Worm (Caenorhabditis elegans) whole organism, mixed stage, embryonic: ENCODE data around the gene knl-1.

Source experiments
- M03D4.4 ChIP-seq: sonication (generic microtip); optimal IDR thresholded peaks from 2 replicates; lab custom pipeline; 2017; ENCODE audit warnings: mild to moderate bottlenecking, missing genetic modification characterization, missing compliant biosample characterization
- blmp-1 ChIP-seq: fragments of 150-350 bp; optimal IDR thresholded peaks from 2 replicates; lab custom pipeline; 2014; ENCODE audit warnings: missing biosample characterization, missing genetic modification characterization
- ceh-39 ChIP-seq: fragments of 150-350 bp; optimal IDR thresholded peaks from 2 replicates; lab custom pipeline; 2014; ENCODE audit warnings: missing biosample characterization, missing genetic modification characterization
- ceh-83 ChIP-seq: fragments of 200-800 bp; sonication (Bioruptor generic); optimal IDR thresholded peaks from 2 replicates; lab custom pipeline; 2018; ENCODE audit warnings: mild to moderate bottlenecking, missing genetic modification characterization, missing compliant biosample characterization
- ces-1 ChIP-seq: fragments of 150-350 bp; optimal IDR thresholded peaks from 2 replicates; lab custom pipeline; 2014; ENCODE audit warnings: missing biosample characterization, missing genetic modification reagents, missing genetic modification characterization
- cnd-1 ChIP-seq: fragments of 200-800 bp; sonication (Bioruptor generic); optimal IDR thresholded peaks from 2 replicates; lab custom pipeline; 2018; ENCODE audit warnings: mild to moderate bottlenecking, missing genetic modification characterization, missing compliant biosample characterization
- drap-1 ChIP-seq: fragments of 200-800 bp; sonication (Bioruptor generic); optimal IDR thresholded peaks from 3 replicates; lab custom pipeline; 2018; ENCODE audit warnings: mild to moderate bottlenecking, missing genetic modification characterization, missing compliant biosample characterization
- elt-1 ChIP-seq: sonication (generic microtip); optimal IDR thresholded peaks from 2 replicates; lab custom pipeline; 2017; ENCODE audit warnings: missing genetic modification characterization, mild to moderate bottlenecking, missing compliant biosample characterization, antibody characterized with exemption, moderate library complexity, borderline replicate concordance; ENCODE audit not compliant: insufficient read depth
- elt-3 ChIP-seq: fragments of 150-350 bp; optimal IDR thresholded peaks from 2 replicates; lab custom pipeline; 2014; ENCODE audit warnings: missing biosample characterization, missing genetic modification characterization
- flh-1 ChIP-seq: fragments of 200-800 bp; sonication (Bioruptor generic); optimal IDR thresholded peaks from 2 replicates; lab custom pipeline; 2018; ENCODE audit warnings: mild to moderate bottlenecking, missing genetic modification characterization, moderate library complexity, missing compliant biosample characterization
- hlh-1 ChIP-seq: fragments of 150-350 bp; optimal IDR thresholded peaks from 2 replicates; lab custom pipeline; 2014; ENCODE audit warnings: missing biosample characterization, missing genetic modification reagents, missing genetic modification characterization
- lin-13 ChIP-seq: fragments of 150-350 bp; optimal IDR thresholded peaks from 2 replicates; lab custom pipeline; 2014; ENCODE audit warnings: missing biosample characterization, missing genetic modification characterization
- lin-32 ChIP-seq: fragments of 200-800 bp; sonication (Bioruptor generic); optimal IDR thresholded peaks from 2 replicates; lab custom pipeline; 2018; ENCODE audit warnings: mild to moderate bottlenecking, missing genetic modification characterization, missing compliant biosample characterization
- mls-2 ChIP-seq: sonication (generic microtip); optimal IDR thresholded peaks from 2 replicates; lab custom pipeline; 2016; ENCODE audit warnings: mild to moderate bottlenecking, missing genetic modification characterization, moderate library complexity, missing compliant biosample characterization
- nhr-12 ChIP-seq: fragments of 150-350 bp; optimal IDR thresholded peaks from 2 replicates; lab custom pipeline; 2014; ENCODE audit warnings: missing biosample characterization, missing genetic modification characterization
- nhr-2 ChIP-seq: fragments of 150-350 bp; optimal IDR thresholded peaks from 2 replicates; lab custom pipeline; 2014; ENCODE audit warnings: missing biosample characterization, missing genetic modification characterization
- nhr-237 ChIP-seq: fragments of 150-350 bp; optimal IDR thresholded peaks from 2 replicates; lab custom pipeline; 2014; ENCODE audit warnings: missing biosample characterization, missing genetic modification characterization
- nhr-28 ChIP-seq: fragments of 150-350 bp; optimal IDR thresholded peaks from 2 replicates; lab custom pipeline; 2014; ENCODE audit warnings: missing biosample characterization, missing genetic modification characterization
- pha-4 ChIP-seq: fragments of 150-350 bp; optimal IDR thresholded peaks from 2 replicates; lab custom pipeline; 2018; ENCODE audit warnings: missing biosample characterization, missing genetic modification reagents, missing genetic modification characterization
- sem-2 ChIP-seq: fragments of 200-800 bp; sonication (Bioruptor generic); optimal IDR thresholded peaks from 2 replicates; lab custom pipeline; 2018; ENCODE audit warnings: mild to moderate bottlenecking, missing genetic modification characterization, missing compliant biosample characterization
- snpc-4 ChIP-seq: fragments of 150-350 bp; optimal IDR thresholded peaks from 2 replicates; lab custom pipeline; 2014; ENCODE audit warnings: missing biosample characterization, missing genetic modification characterization
- sptf-1 ChIP-seq: sonication (generic microtip); optimal IDR thresholded peaks from 2 replicates; lab custom pipeline; 2017; ENCODE audit warnings: mild to moderate bottlenecking, missing genetic modification characterization, moderate library complexity, missing compliant biosample characterization
- tbx-8 ChIP-seq: fragments of 200-800 bp; sonication (Bioruptor generic); optimal IDR thresholded peaks from 2 replicates; lab custom pipeline; 2018; ENCODE audit warnings: mild to moderate bottlenecking, missing genetic modification characterization, moderate library complexity, missing compliant biosample characterization
- unc-120 ChIP-seq: sonication (generic microtip); optimal IDR thresholded peaks from 2 replicates; lab custom pipeline; 2017; ENCODE audit warnings: missing genetic modification characterization, missing compliant biosample characterization; ENCODE audit not compliant: poor library complexity, severe bottlenecking
- unc-39 ChIP-seq: fragments of 150-350 bp; optimal IDR thresholded peaks from 2 replicates; lab custom pipeline; 2014; ENCODE audit warnings: missing biosample characterization, missing genetic modification characterization
- unc-62 ChIP-seq: fragments of 150-350 bp; optimal IDR thresholded peaks from 2 replicates; lab custom pipeline; 2014; ENCODE audit warnings: missing biosample characterization, missing genetic modification reagents, missing genetic modification characterization
- zip-8 ChIP-seq: fragments of 150-350 bp; optimal IDR thresholded peaks from 2 replicates; lab custom pipeline; 2014; ENCODE audit warnings: missing biosample characterization, missing genetic modification characterization

The knl-1 gene

ce11 chrIII:8291268-8292032 lies 41.0 kb downstream of the knl-1 start:
- peak; percentile 11 for TF ChIP-seq unc-62 (GFP tag; lab: Kevin White, UChicago)
- TF ChIP-seq elt-1: peak; percentile 11
- peak; percentile 22 for TF ChIP-seq elt-3 (tag; lab: Kevin White, UChicago)
- TF ChIP-seq unc-120 (tag; lab: Kevin White, UChicago): no peak

- TF ChIP-seq blmp-1 (tag; lab: Kevin White, UChicago): peak; percentile 44
- peak; percentile 77 for TF ChIP-seq unc-62 (GFP tag; lab: Kevin White, UChicago)
- no peak for TF ChIP-seq pha-4
- no peak for TF ChIP-seq lin-13
- TF ChIP-seq zip-8 (tag; lab: Kevin White, UChicago): peak; percentile 13
- TF ChIP-seq drap-1 (GFP tag; lab: Kevin White, UChicago): no peak
- TF ChIP-seq sem-2 (GFP tag; lab: Kevin White, UChicago): no peak
- TF ChIP-seq hlh-1: no peak
- TF ChIP-seq ces-1 (GFP tag; lab: Kevin White, UChicago): no peak
- TF ChIP-seq flh-1: no peak
Observed at ce11 chrIII:8293260-8293659, 42.8 kb downstream of the knl-1 start.

- TF ChIP-seq lin-32 (GFP tag; lab: Kevin White, UChicago): no peak
- no peak for TF ChIP-seq blmp-1 (tag; lab: Kevin White, UChicago)
- TF ChIP-seq cnd-1: peak; percentile 79
- no peak for TF ChIP-seq nhr-237 (tag; lab: Kevin White, UChicago)
- TF ChIP-seq nhr-28 (tag; lab: Kevin White, UChicago): no peak
- peak; percentile 93 for TF ChIP-seq zip-8 (tag; lab: Kevin White, UChicago)
- TF ChIP-seq ceh-39 (tag; lab: Kevin White, UChicago): no peak
- no peak for TF ChIP-seq unc-39 (tag; lab: Kevin White, UChicago)
- TF ChIP-seq unc-62 (GFP tag; lab: Kevin White, UChicago): peak; percentile 3
- peak; percentile 35 for TF ChIP-seq sptf-1 (tag; lab: Kevin White, UChicago)
- TF ChIP-seq nhr-2 (tag; lab: Kevin White, UChicago): peak; percentile 90
- TF ChIP-seq snpc-4 (tag; lab: Kevin White, UChicago): no peak
- TF ChIP-seq mls-2 (tag; lab: Kevin White, UChicago): peak; percentile 24
- no peak for TF ChIP-seq M03D4.4 (tag; lab: Kevin White, UChicago)
- TF ChIP-seq unc-120 (tag; lab: Kevin White, UChicago): no peak
Observed at ce11 chrIII:8298216-8298920, 47.9 kb downstream of the knl-1 start.

- peak; percentile 97 for TF ChIP-seq hlh-1
- TF ChIP-seq sptf-1 (tag; lab: Kevin White, UChicago): no peak
- no peak for TF ChIP-seq ceh-83 (GFP tag; lab: Kevin White, UChicago)
- peak; percentile 58 for TF ChIP-seq ces-1 (GFP tag; lab: Kevin White, UChicago)
- no peak for TF ChIP-seq nhr-12
- no peak for TF ChIP-seq nhr-28 (tag; lab: Kevin White, UChicago)
- no peak for TF ChIP-seq nhr-237 (tag; lab: Kevin White, UChicago)
- TF ChIP-seq tbx-8 (GFP tag; lab: Kevin White, UChicago): no peak
- TF ChIP-seq unc-62 (GFP tag; lab: Kevin White, UChicago): peak; percentile 84
- TF ChIP-seq unc-120 (tag; lab: Kevin White, UChicago): peak; percentile 37
Observed at ce11 chrIII:8299078-8299587, 48.7 kb downstream of the knl-1 start.

- TF ChIP-seq cnd-1 (no peak), nhr-2 (tag; lab: Kevin White, UChicago) (no peak), sptf-1 (tag; lab: Kevin White, UChicago) (no peak), nhr-237 (tag; lab: Kevin White, UChicago) (no peak)
Observed at ce11 chrIII:8299734-8300133, 49.3 kb downstream of the knl-1 start.
